Worm (Caenorhabditis elegans): ENCODE results near the gene F54D12.7.

Gene F54D12.7

ce11 chrII:1365985-1366384 lies 19.2 kb downstream of the F54D12.7 start:
- no peak for TF ChIP-seq pros-1 (tag; optimal IDR thresholded peaks at IDR 0.05)
- TF ChIP-seq nfya-1 (tag; optimal IDR thresholded peaks at IDR 0.05), result no peak
- TF ChIP-seq unc-55 (GFP tag; optimal IDR thresholded peaks at IDR 0.05), result no peak
- TF ChIP-seq ztf-16 (tag; optimal IDR thresholded peaks at IDR 0.05), result no peak
- no peak for TF ChIP-seq ahr-1 (tag; optimal IDR thresholded peaks at IDR 0.05)
- TF ChIP-seq elt-2 (tag; optimal IDR thresholded peaks at IDR 0.05), result no peak
- TF ChIP-seq sox-4 (tag; optimal IDR thresholded peaks at IDR 0.05), result no peak
- no peak for TF ChIP-seq pqm-1 (tag; optimal IDR thresholded peaks at IDR 0.05)
- no peak for TF ChIP-seq K09A11.1 (tag; optimal IDR thresholded peaks at IDR 0.05; ENCODE audit: insufficient read depth)

DNA sequence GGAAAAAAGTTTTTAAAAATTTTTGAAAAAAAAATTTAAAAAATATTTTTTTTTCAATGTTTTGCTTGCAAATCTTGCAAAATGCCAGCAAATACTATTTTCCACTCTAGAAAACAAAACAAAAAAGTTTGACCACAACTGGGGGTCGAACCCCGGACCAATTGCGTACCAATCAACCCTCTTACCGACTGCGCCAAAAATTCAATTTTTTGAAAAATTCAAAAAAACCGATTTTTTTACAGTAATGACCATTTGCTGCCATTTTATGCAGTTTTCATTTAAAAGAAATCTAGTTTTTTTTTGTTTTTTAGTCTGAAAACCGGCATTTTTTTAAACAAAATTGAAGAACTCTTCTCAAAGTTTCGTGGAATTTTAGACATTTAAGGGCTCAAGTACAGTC lies 22.8 kb downstream of the F54D12.7 start:
- TF ChIP-seq K09A11.1 (tag; optimal IDR thresholded peaks at IDR 0.05; ENCODE audit: insufficient read depth), result no peak
- no peak for TF ChIP-seq hlh-6 (tag; optimal IDR thresholded peaks at IDR 0.05)
- TF ChIP-seq ceh-34 (tag; optimal IDR thresholded peaks at IDR 0.05), result no peak
- no peak for TF ChIP-seq hlh-15 (tag; optimal IDR thresholded peaks at IDR 0.05)

ce11 chrII:1360257-1360656 lies 24.9 kb downstream of the F54D12.7 start:
- TF ChIP-seq dmd-4 (tag; optimal IDR thresholded peaks at IDR 0.05; ENCODE audit: borderline replicate concordance) (no peak), pha-2 (tag; optimal IDR thresholded peaks at IDR 0.05) (no peak), mec-3 (tag; optimal IDR thresholded peaks at IDR 0.05; ENCODE audit: borderline replicate concordance) (no peak), pqm-1 (tag; optimal IDR thresholded peaks at IDR 0.05) (no peak), fkh-10 (GFP tag; optimal IDR thresholded peaks at IDR 0.05) (no peak), ceh-48 (tag; optimal IDR thresholded peaks at IDR 0.05) (no peak), elt-2 (tag; optimal IDR thresholded peaks at IDR 0.05) (no peak), ceh-14 (tag; optimal IDR thresholded peaks at IDR 0.05) (no peak), F13H6.1 (tag; optimal IDR thresholded peaks at IDR 0.05) (no peak), nhr-232 (tag; optimal IDR thresholded peaks at IDR 0.05) (no peak), ceh-34 (tag; optimal IDR thresholded peaks at IDR 0.05) (no peak), rnt-1 (tag; optimal IDR thresholded peaks at IDR 0.05) (no peak), sox-4 (tag; optimal IDR thresholded peaks at IDR 0.05) (no peak), tbx-2 (tag; optimal IDR thresholded peaks at IDR 0.05) (no peak)

- TF ChIP-seq lin-11 (tag; optimal IDR thresholded peaks at IDR 0.05) (no peak), ceh-48 (tag; optimal IDR thresholded peaks at IDR 0.05) (no peak), dve-1 (tag; optimal IDR thresholded peaks at IDR 0.05) (no peak), ceh-2 (tag; optimal IDR thresholded peaks at IDR 0.05) (no peak), rnt-1 (tag; optimal IDR thresholded peaks at IDR 0.05) (no peak), K02D7.2 (tag; optimal IDR thresholded peaks at IDR 0.05) (no peak), hlh-13 (GFP tag; optimal IDR thresholded peaks at IDR 0.05) (no peak), npax-4 (tag; optimal IDR thresholded peaks at IDR 0.05) (no peak), ceh-9 (tag; optimal IDR thresholded peaks at IDR 0.05) (no peak)
Measured at ce11 chrII:1357905-1358304, 27.3 kb downstream of the F54D12.7 start, which contains the start of gene C13A10.2. TSS of gene C13A10.2 (minus strand) at chrII:1358005.

DNA sequence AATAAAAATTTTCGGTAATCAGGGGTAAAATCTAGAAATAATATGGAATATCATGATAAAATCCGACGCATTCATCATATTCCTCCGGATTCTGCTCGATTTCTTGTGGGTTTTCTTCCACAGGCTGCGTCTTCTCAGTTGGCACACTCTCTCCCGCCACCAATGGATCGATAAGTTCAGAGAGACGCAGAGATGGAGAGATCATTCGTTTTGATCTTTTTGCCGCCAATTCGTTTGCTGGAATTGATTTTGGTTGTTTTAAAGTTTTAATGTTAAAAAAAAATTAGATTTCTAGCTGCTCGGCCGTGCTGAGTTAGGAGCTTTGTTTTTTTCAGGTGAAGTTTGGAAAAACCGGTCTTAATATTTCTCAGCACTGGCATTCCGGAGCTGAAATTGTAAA lies 27.9 kb downstream of the F54D12.7 start:
- TF ChIP-seq ttx-3 (tag; optimal IDR thresholded peaks at IDR 0.05) (no peak), nhr-232 (tag; optimal IDR thresholded peaks at IDR 0.05) (no peak), ceh-19 (GFP tag; optimal IDR thresholded peaks at IDR 0.05) (no peak), pat-9 (tag; optimal IDR thresholded peaks at IDR 0.05) (no peak)

ce11 chrII:1355480-1355879 lies 29.7 kb downstream of the F54D12.7 start, which contains the start of gene C13A10.1:
TSS of gene C13A10.1 (minus strand) at chrII:1355649.
- no peak for TF ChIP-seq ceh-48 (tag; optimal IDR thresholded peaks at IDR 0.05)
- TF ChIP-seq T23F11.4 (GFP tag; optimal IDR thresholded peaks at IDR 0.05), result no peak
- TF ChIP-seq ceh-34 (tag; optimal IDR thresholded peaks at IDR 0.05), result no peak
- no peak for TF ChIP-seq nhr-11 (tag; optimal IDR thresholded peaks at IDR 0.05)
- peak; percentile 39 for TF ChIP-seq elt-2 (tag; optimal IDR thresholded peaks at IDR 0.05)

Measured in whole organism, late embryonic.